Worm (Caenorhabditis elegans) whole organism, midembryonic: ENCODE results near the gene gid-2.

ENCODE experiments used
- cog-1 ChIP-seq: sonication (generic microtip); optimal IDR thresholded peaks from 2 replicates; lab custom pipeline; 2016; ENCODE audit warnings: missing genetic modification characterization, missing compliant biosample characterization
- flt-1 ChIP-seq: fragments of 200-800 bp; sonication (Bioruptor generic); IDR thresholded peaks from 2 replicates; pipeline ENCODE4 v1.3.6; 2022; ENCODE audit warnings: missing genetic modification characterization, missing compliant biosample characterization
- ztf-23 ChIP-seq: fragments of 200-800 bp; sonication (Bioruptor generic); IDR thresholded peaks from 2 replicates; pipeline ENCODE4 v1.3.6; 2022; ENCODE audit warnings: missing genetic modification reagents, missing genetic modification characterization, missing compliant biosample characterization
- ztf-29 ChIP-seq: fragments of 200-800 bp; sonication (Bioruptor generic); IDR thresholded peaks from 2 replicates; pipeline ENCODE4 v1.3.6; 2022; ENCODE audit warnings: missing genetic modification reagents, missing genetic modification characterization, missing compliant biosample characterization

DNA sequence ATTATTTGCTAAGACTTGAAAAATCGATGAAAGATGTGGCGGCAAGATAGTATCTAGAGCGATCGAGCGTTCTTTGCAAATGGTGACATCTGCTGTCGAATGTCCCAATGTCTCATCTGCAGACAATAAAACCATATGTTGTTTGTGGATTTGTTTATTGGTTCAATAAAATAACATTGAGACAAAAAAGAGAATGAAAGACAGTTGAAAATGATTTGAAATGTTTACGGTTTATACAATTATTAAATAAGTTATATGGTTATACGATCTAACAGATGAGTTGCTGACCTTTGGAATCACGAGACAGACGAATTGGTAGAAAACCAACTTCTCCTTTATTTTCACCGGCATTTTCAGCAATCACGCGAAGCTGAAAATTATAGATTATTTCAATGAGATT is 34.9 kb upstream of the gid-2 start, which contains the start of gene R04B3.2:
- TF ChIP-seq ztf-29 (no peak), flt-1 (no peak), cog-1 (tag; lab: Kevin White, UChicago) (no peak), ztf-23 (no peak)
